Fruit fly (Drosophila melanogaster): Measurements from ENCODE around the gene ND-ACP.

ND-ACP gene

DNA sequence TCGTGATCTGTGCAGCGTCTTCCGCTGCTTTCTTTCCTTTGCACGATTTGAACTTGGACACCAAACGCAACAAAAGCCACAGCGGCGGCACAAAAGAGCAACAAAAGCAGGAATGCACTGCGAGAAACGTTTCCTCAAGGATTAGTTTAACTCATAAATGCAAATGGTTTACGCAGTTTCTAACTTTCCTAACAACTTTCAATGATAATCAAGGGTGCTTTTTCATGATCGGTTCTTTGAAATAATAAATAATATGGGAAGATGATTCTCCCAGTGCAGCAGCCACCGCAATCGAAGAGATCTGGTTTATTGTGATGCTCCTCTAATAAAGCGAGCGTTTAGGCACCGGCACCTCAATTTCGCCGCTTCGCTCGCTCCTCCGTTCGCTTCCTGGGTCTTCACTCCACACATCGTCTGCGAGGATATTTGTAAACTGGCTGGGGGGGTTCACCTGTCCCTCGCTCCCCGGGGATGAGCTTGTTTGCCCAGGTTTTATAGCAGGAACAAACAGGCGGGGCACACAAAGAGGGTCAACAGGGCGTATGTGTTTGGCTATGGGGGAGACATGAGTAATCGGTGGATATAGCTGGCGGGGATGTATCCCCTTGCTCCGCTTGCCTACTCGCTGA, 10.5 kb upstream of the ND-ACP start (continued):
- no peak for TF ChIP-seq ftz-f1 (GFP tag; optimal IDR thresholded peaks at IDR 0.05)
- peak; percentile 29 for TF ChIP-seq CG15073 (GFP tag; optimal IDR thresholded peaks at IDR 0.05)
- TF ChIP-seq CG6689 (GFP tag; IDR thresholded peaks at IDR 0.05) = peak; percentile 84

DNA sequence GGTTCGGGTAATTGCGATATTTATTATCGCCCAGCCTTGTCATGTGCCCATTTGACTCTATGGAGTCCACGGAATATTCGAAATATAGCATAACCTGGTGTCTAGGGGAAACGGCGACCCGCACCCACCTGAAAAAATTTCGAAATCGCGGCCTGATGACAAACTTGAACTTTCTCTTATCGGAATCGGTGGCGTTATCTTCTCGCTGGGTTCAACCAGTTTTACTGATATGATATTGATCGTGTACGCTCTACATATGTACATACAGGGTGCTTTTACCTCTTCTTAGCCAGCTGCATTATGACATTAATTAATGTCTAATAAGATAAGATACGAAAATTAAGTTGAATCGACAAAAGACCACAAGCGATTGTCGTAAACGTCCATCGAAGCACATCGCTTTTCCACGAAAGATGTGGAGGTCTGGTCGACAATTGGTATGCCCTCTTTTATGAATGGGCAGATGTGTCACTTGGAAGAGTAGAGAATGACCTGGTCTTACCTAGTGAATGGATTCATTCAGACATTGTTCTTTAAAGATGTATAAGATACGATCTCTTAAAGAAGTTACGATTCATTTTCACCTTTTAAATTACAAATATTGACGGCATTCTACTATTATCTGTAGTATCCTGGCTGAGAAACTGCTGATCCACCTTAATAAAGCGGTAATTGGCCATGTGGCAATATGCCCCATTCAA, 9.4 kb upstream of the ND-ACP start:
- TF ChIP-seq Atf6 (GFP tag; IDR thresholded peaks at IDR 0.05) (0 out of 2 replicates have a peak, but pooled peaks have one; percentile 36), ind (GFP tag; optimal IDR thresholded peaks at IDR 0.05) (peak; percentile 15), CG1602 (GFP tag; optimal IDR thresholded peaks at IDR 0.05) (no peak), Antp (GFP tag; optimal IDR thresholded peaks at IDR 0.05) (no peak), dpn (GFP tag; optimal IDR thresholded peaks at IDR 0.05) (no peak), HLH3B (GFP tag; IDR thresholded peaks at IDR 0.05) (0 out of 2 replicates have a peak, but pooled peaks have one; percentile 26), mirr (GFP tag; optimal IDR thresholded peaks at IDR 0.05) (peak; percentile 48), gro (GFP tag; optimal IDR thresholded peaks at IDR 0.05) (no peak), Dbx (GFP tag; IDR thresholded peaks at IDR 0.05) (0 out of 3 replicates have a peak, but pooled peaks have one; percentile 24), Fer3 (tag; optimal IDR thresholded peaks at IDR 0.05) (no peak), CG1647 (GFP tag; optimal IDR thresholded peaks at IDR 0.05) (peak; percentile 24), Scr (GFP tag; IDR thresholded peaks at IDR 0.05; ENCODE audit: partially characterized antibody) (no peak), bsh (GFP tag; optimal IDR thresholded peaks at IDR 0.05) (no peak), Aef1 (GFP tag; IDR thresholded peaks at IDR 0.05) (peak; percentile 20; the same call in 1 of the 3 replicates), GATAe (GFP tag; conservative IDR thresholded peaks at IDR 0.05) (peak; percentile 48; the same call in 1 of the 2 replicates), CG7839 (tag; optimal IDR thresholded peaks at IDR 0.05) (peak; percentile 38), bab2 (GFP tag; optimal IDR thresholded peaks at IDR 0.05) (no peak), Blimp-1 (GFP tag; optimal IDR thresholded peaks at IDR 0.05) (no peak), CG9932 (GFP tag; IDR thresholded peaks at IDR 0.05) (0 out of 2 replicates have a peak, but pooled peaks have one; percentile 31), CG17912 (GFP tag; optimal IDR thresholded peaks at IDR 0.05) (no peak), CG15601 (tag; optimal IDR thresholded peaks at IDR 0.05) (peak; percentile 39), CG12219 (GFP tag; optimal IDR thresholded peaks at IDR 0.05) (no peak), CG2889 (GFP tag; IDR thresholded peaks at IDR 0.05) (0 out of 3 replicates have a peak, but pooled peaks have one; percentile 11), al (GFP tag; IDR thresholded peaks at IDR 0.05) (no peak), Hand (GFP tag; optimal IDR thresholded peaks at IDR 0.05) (no peak), Bteb2 (GFP tag; optimal IDR thresholded peaks at IDR 0.05) (no peak), Hmx (GFP tag; optimal IDR thresholded peaks at IDR 0.05) (no peak), CG13424 (tag; optimal IDR thresholded peaks at IDR 0.05) (peak; percentile 5), phol (tag; optimal IDR thresholded peaks at IDR 0.05) (peak; percentile 7), ewg (GFP tag; optimal IDR thresholded peaks at IDR 0.05) (no peak), shn (GFP tag; optimal IDR thresholded peaks at IDR 0.05) (no peak), H2.0 (GFP tag; IDR thresholded peaks at IDR 0.05) (no peak), Nf-YC (tag; optimal IDR thresholded peaks at IDR 0.05) (no peak), ham (GFP tag; IDR thresholded peaks at IDR 0.05) (no peak), CG11723 (GFP tag; optimal IDR thresholded peaks at IDR 0.05) (no peak), tio (GFP tag; optimal IDR thresholded peaks at IDR 0.05) (peak; percentile 27), CG30403 (GFP tag; optimal IDR thresholded peaks at IDR 0.05) (peak; percentile 28), Bdp1 (GFP tag; optimal IDR thresholded peaks at IDR 0.05) (no peak), slbo (GFP tag; IDR thresholded peaks at IDR 0.05) (peak; percentile 29; the same call in 1 of the 2 replicates), CG10321 (GFP tag; IDR thresholded peaks at IDR 0.05) (no peak), Adf1 (GFP tag; IDR thresholded peaks at IDR 0.05) (no peak), CG6272 (GFP tag; IDR thresholded peaks at IDR 0.05) (no peak), Tbp (GFP tag; optimal IDR thresholded peaks at IDR 0.05) (no peak), CG8089 (GFP tag; optimal IDR thresholded peaks at IDR 0.05) (no peak), trh (GFP tag; optimal IDR thresholded peaks at IDR 0.05) (no peak)
